Worm (Caenorhabditis elegans) whole organism, midembryonic: Measurements from ENCODE around the gene clec-160.

Source experiments
- cog-1 ChIP-seq: sonication (generic microtip); optimal IDR thresholded peaks from 2 replicates; lab custom pipeline; 2016; ENCODE audit warnings: missing genetic modification characterization, missing compliant biosample characterization
- flt-1 ChIP-seq: fragments of 200-800 bp; sonication (Bioruptor generic); IDR thresholded peaks from 2 replicates; pipeline ENCODE4 v1.3.6; 2022; ENCODE audit warnings: missing genetic modification characterization, missing compliant biosample characterization
- klf-2 ChIP-seq: fragments of 200-800 bp; sonication (Bioruptor generic); conservative IDR thresholded peaks from 2 replicates; pipeline ENCODE4 v1.3.6; 2022; ENCODE audit warnings: missing genetic modification reagents, missing genetic modification characterization, missing compliant biosample characterization
- tab-1 ChIP-seq: fragments of 200-800 bp; sonication (Bioruptor generic); IDR thresholded peaks from 2 replicates; pipeline ENCODE4 v1.3.6; 2022; ENCODE audit warnings: missing genetic modification characterization, missing compliant biosample characterization
- ztf-23 ChIP-seq: fragments of 200-800 bp; sonication (Bioruptor generic); IDR thresholded peaks from 2 replicates; pipeline ENCODE4 v1.3.6; 2022; ENCODE audit warnings: missing genetic modification reagents, missing genetic modification characterization, missing compliant biosample characterization

- no peak for TF ChIP-seq klf-2
- TF ChIP-seq cog-1 (tag; lab: Kevin White, UChicago), result no peak
- TF ChIP-seq ztf-23, result no peak
- TF ChIP-seq flt-1 (GFP tag; lab: Robert Waterston, UW), result no peak
- no peak for TF ChIP-seq tab-1 (GFP tag; lab: Robert Waterston, UW)
These were observed 3.0 kb upstream of the clec-160 start, which contains the start of gene mig-10 for ce11 chrIII:8278801-8279200.
